Worm (Caenorhabditis elegans) whole organism, young adult: Measurements from ENCODE around the gene gsto-1.

ENCODE experiments used
- B0019.2 ChIP-seq: fragments of 200-800 bp; sonication (Bioruptor generic); conservative IDR thresholded peaks from 2 replicates; pipeline ENCODE4 v1.3.6; 2022; ENCODE audit warnings: missing genetic modification reagents, missing genetic modification characterization, missing compliant biosample characterization
- B0035.1 ChIP-seq: sonication (generic microtip); optimal IDR thresholded peaks from 2 replicates; lab custom pipeline; 2016; ENCODE audit warnings: missing genetic modification characterization, mild to moderate bottlenecking, missing compliant biosample characterization, missing genotype, missing genetic modification reagents
- C17E4.6 ChIP-seq: fragments of 200-800 bp; sonication (Bioruptor generic); IDR thresholded peaks from 2 replicates; pipeline ENCODE4 v1.3.6; 2022; ENCODE audit warnings: missing genetic modification reagents, missing genetic modification characterization, missing compliant biosample characterization
- F23B12.7 ChIP-seq: sonication (generic microtip); optimal IDR thresholded peaks from 2 replicates; lab custom pipeline; 2017; ENCODE audit warnings: missing genetic modification characterization, mild to moderate bottlenecking, missing compliant biosample characterization, antibody characterized with exemption, moderate library complexity; ENCODE audit not compliant: insufficient read depth
- ceh-40 ChIP-seq: fragments of 200-800 bp; sonication (Bioruptor generic); IDR thresholded peaks from 2 replicates; pipeline ENCODE4 v1.3.6; 2022; ENCODE audit warnings: missing genetic modification characterization, missing compliant biosample characterization
- ceh-58 ChIP-seq: fragments of 200-800 bp; sonication (Bioruptor generic); IDR thresholded peaks from 2 replicates; pipeline ENCODE4 v1.3.6; 2022; ENCODE audit warnings: missing genetic modification characterization, missing compliant biosample characterization
- dpl-1 ChIP-seq: fragments of 150-350 bp; optimal IDR thresholded peaks from 2 replicates; lab custom pipeline; 2014; ENCODE audit warnings: missing biosample characterization, missing genetic modification reagents, missing genetic modification characterization
- ets-4 ChIP-seq: fragments of 200-800 bp; sonication (Bioruptor generic); optimal IDR thresholded peaks from 2 replicates; lab custom pipeline; 2018; ENCODE audit warnings: mild to moderate bottlenecking, missing genetic modification characterization, missing compliant biosample characterization
- nhr-27 ChIP-seq: fragments of 200-800 bp; sonication (Bioruptor generic); optimal IDR thresholded peaks from 2 replicates; lab custom pipeline; 2018; ENCODE audit warnings: mild to moderate bottlenecking, missing genetic modification characterization, moderate library complexity, missing compliant biosample characterization
- pha-4 ChIP-seq: fragments of 150-350 bp; sonication (generic microtip); optimal IDR thresholded peaks from 2 replicates; lab custom pipeline; 2014; ENCODE audit warnings: missing biosample characterization, missing genetic modification reagents, missing genetic modification characterization
- unc-130 ChIP-seq: sonication (generic microtip); optimal IDR thresholded peaks from 2 replicates; lab custom pipeline; 2016; ENCODE audit warnings: missing genetic modification reagents, missing genetic modification characterization, missing compliant biosample characterization
- ztf-18 ChIP-seq: sonication (generic microtip); optimal IDR thresholded peaks from 2 replicates; lab custom pipeline; 2016; ENCODE audit warnings: missing genotype, mild to moderate bottlenecking, missing genetic modification characterization, missing compliant biosample characterization

DNA sequence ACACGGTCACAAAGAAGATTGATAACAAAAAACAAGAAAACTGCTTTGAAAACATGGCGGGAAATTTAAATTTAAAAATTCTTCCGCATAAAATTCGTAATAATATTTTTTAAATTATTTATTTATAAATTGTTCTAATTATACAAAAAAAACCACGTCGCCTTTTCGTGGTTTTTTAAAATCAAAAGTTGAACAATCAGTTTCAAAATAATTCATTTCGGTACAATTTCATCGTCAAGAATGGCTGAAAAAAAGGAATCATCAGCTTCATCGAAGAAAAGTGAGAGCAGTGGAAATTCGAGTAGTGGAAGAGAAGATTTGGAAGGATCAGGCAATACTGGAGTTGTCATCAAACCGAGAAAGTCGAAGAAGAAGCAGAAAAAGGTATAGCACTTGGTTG is 22.3 kb upstream of the gsto-1 start, which contains the start of the genes F54H12.8 and F54H12.7:
- no peak for TF ChIP-seq ztf-18
- TF ChIP-seq F23B12.7 (tag; lab: Kevin White, UChicago): no peak
- no peak for TF ChIP-seq ets-4 (GFP tag; lab: Kevin White, UChicago)
- TF ChIP-seq ceh-40 (GFP tag; lab: Robert Waterston, UW): no peak
- TF ChIP-seq B0035.1: no peak
- TF ChIP-seq ceh-58 (GFP tag; lab: Robert Waterston, UW): no peak
- no peak for TF ChIP-seq C17E4.6 (GFP tag; lab: Robert Waterston, UW)
- TF ChIP-seq dpl-1 (GFP tag; lab: Kevin White, UChicago): no peak
- TF ChIP-seq nhr-27 (tag; lab: Kevin White, UChicago): no peak
- no peak for TF ChIP-seq B0019.2 (GFP tag; lab: Robert Waterston, UW)
- no peak for TF ChIP-seq unc-130 (GFP tag; lab: Kevin White, UChicago)
- TF ChIP-seq pha-4 (tag; lab: Kevin White, UChicago): no peak
